Fruit fly (Drosophila melanogaster): ENCODE results near the gene Synd.

DNA sequence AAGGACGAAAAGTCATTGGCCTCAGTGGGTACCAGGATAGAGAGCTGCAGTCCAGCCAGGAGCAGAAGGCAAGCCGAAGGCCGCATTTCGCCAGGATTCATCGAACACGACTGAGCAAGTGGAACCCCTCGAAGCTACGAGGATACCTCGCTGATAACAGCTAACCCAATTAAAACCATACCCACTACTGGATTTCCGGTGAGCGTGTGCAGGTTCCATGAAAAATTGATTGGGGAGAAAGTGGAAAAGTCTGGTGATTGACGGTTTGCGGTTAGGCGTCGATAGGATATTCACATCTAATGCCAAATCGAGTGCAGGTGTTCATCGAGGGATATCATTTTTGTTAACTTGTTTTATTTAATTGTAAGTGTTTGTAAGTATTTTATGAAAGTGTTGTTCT lies 27.2 kb downstream of the Synd start, which contains the start of gene Ir93a:
- TF ChIP-seq CG8478 (optimal IDR thresholded peaks at IDR 0.05), result no peak
- no peak for TF ChIP-seq CTCF (optimal IDR thresholded peaks at IDR 0.05)
